Fruit fly (Drosophila melanogaster) whole organism, embryonic: ENCODE results near the gene CG3544.

Experiments
- BEAF-32 ChIP-seq: fragments of 200-800 bp; sonication (Bioruptor generic); optimal IDR thresholded peaks from 3 replicates; lab custom pipeline; 2017; ENCODE audit warnings: missing biosample characterization, missing genetic modification characterization, mild to moderate bottlenecking, moderate library complexity, missing genetic modification reagents
- Bteb2 ChIP-seq: fragments of 200-800 bp; sonication (Bioruptor generic); optimal IDR thresholded peaks from 2 replicates; lab custom pipeline; 2016; ENCODE audit warnings: missing biosample characterization, missing genetic modification characterization
- CG10366 ChIP-seq: fragments of 200-800 bp; sonication (Bioruptor generic); IDR thresholded peaks from 2 replicates; pipeline ENCODE4 v1.3.6; 2022; ENCODE audit warnings: missing biosample characterization, missing genetic modification characterization
- CG10565 ChIP-seq: fragments of 200-800 bp; sonication (Bioruptor generic); optimal IDR thresholded peaks from 3 replicates; lab custom pipeline; 2016; ENCODE audit warnings: missing biosample characterization, mild to moderate bottlenecking, missing genetic modification characterization
- CG11696 ChIP-seq: fragments of 200-800 bp; sonication (Bioruptor generic); IDR thresholded peaks from 2 replicates; pipeline ENCODE4 v1.3.6; 2022; ENCODE audit warnings: missing biosample characterization, missing genetic modification characterization
- CG12391 ChIP-seq: fragments of 200-800 bp; sonication (Bioruptor generic); optimal IDR thresholded peaks from 3 replicates; lab custom pipeline; 2018; ENCODE audit warnings: missing biosample characterization, mild to moderate bottlenecking, missing genetic modification characterization, moderate library complexity
- CG12659 ChIP-seq: fragments of 200-800 bp; sonication (Bioruptor generic); optimal IDR thresholded peaks from 3 replicates; lab custom pipeline; 2017; ENCODE audit warnings: mild to moderate bottlenecking, missing biosample characterization, missing genetic modification reagents, missing genetic modification characterization
- CG13123 ChIP-seq: fragments of 200-800 bp; sonication (Bioruptor generic); optimal IDR thresholded peaks from 2 replicates; lab custom pipeline; 2016; ENCODE audit warnings: missing biosample characterization, missing genetic modification characterization
- CG15479 ChIP-seq: fragments of 200-800 bp; sonication (Bioruptor generic); optimal IDR thresholded peaks from 3 replicates; lab custom pipeline; 2019; ENCODE audit warnings: missing biosample characterization, mild to moderate bottlenecking, missing genetic modification characterization, moderate library complexity
- CG17328 ChIP-seq: fragments of 200-800 bp; sonication (Bioruptor generic); IDR thresholded peaks from 2 replicates; pipeline ENCODE4 v1.3.6; 2022; ENCODE audit warnings: missing biosample characterization, missing genetic modification characterization
- CG18011 ChIP-seq: fragments of 200-800 bp; sonication (Bioruptor generic); optimal IDR thresholded peaks from 2 replicates; lab custom pipeline; 2017; ENCODE audit warnings: missing biosample characterization, missing genetic modification characterization, mild to moderate bottlenecking, moderate library complexity, missing genotype
- CG18262 ChIP-seq: fragments of 200-800 bp; optimal IDR thresholded peaks from 3 replicates; lab custom pipeline; 2019; ENCODE audit warnings: missing biosample characterization, mild to moderate bottlenecking, missing genetic modification characterization, moderate library complexity
- CG1832 ChIP-seq: fragments of 200-800 bp; sonication (Bioruptor generic); optimal IDR thresholded peaks from 2 replicates; lab custom pipeline; 2017; ENCODE audit warnings: missing biosample characterization, mild to moderate bottlenecking, missing genetic modification characterization, inconsistent platforms
- CG8089 ChIP-seq: fragments of 200-800 bp; sonication (Bioruptor generic); optimal IDR thresholded peaks from 3 replicates; lab custom pipeline; 2016; ENCODE audit warnings: missing biosample characterization, missing genetic modification characterization
- CG9727 ChIP-seq: fragments of 200-800 bp; sonication (Bioruptor generic); optimal IDR thresholded peaks from 3 replicates; lab custom pipeline; 2017; ENCODE audit warnings: missing biosample characterization, mild to moderate bottlenecking, missing genetic modification characterization
- Dfd ChIP-seq, 2 experiments: fragments of >200 bp; optimal IDR thresholded peaks; 2 replicates each; lab custom pipeline; 2017; ENCODE audit warnings: missing biosample characterization in 2 of 2, missing genetic modification characterization in 2 of 2
- Elba2 ChIP-seq: fragments of 200-800 bp; sonication (Bioruptor generic); optimal IDR thresholded peaks from 3 replicates; lab custom pipeline; 2016; ENCODE audit warnings: missing biosample characterization, missing genetic modification characterization
- Ets97D ChIP-seq: fragments of 200-800 bp; sonication (Bioruptor generic); optimal IDR thresholded peaks from 3 replicates; lab custom pipeline; 2016; ENCODE audit warnings: missing biosample characterization, missing genetic modification characterization
- HLH4C ChIP-seq: fragments of 200-800 bp; sonication (Bioruptor generic); IDR thresholded peaks from 3 replicates; pipeline ENCODE4 v1.3.6; 2022; ENCODE audit warnings: missing biosample characterization, missing genetic modification characterization; ENCODE audit not compliant: partially characterized antibody
- HLHmδ ChIP-seq: fragments of 200-800 bp; sonication (Bioruptor generic); optimal IDR thresholded peaks from 2 replicates; lab custom pipeline; 2018; ENCODE audit warnings: missing biosample characterization, mild to moderate bottlenecking, missing genetic modification characterization, moderate library complexity
- HmgD ChIP-seq: fragments of 200-800 bp; sonication (Bioruptor generic); optimal IDR thresholded peaks from 3 replicates; lab custom pipeline; 2016; ENCODE audit warnings: missing biosample characterization, missing genetic modification characterization
- Hmr ChIP-seq: fragments of 200-800 bp; sonication (Bioruptor generic); optimal IDR thresholded peaks from 3 replicates; lab custom pipeline; 2017; ENCODE audit warnings: mild to moderate bottlenecking, missing biosample characterization, missing genetic modification reagents, missing genetic modification characterization
- MBD-R2 ChIP-seq: fragments of 200-800 bp; sonication (Bioruptor generic); IDR thresholded peaks from 2 replicates; pipeline ENCODE4 v1.3.6; 2022; ENCODE audit warnings: missing biosample characterization, missing genetic modification characterization
- MESR4 ChIP-seq: fragments of 200-800 bp; sonication (Bioruptor generic); optimal IDR thresholded peaks from 2 replicates; lab custom pipeline; 2018; ENCODE audit warnings: missing biosample characterization, mild to moderate bottlenecking, missing genetic modification characterization, moderate library complexity
- Med ChIP-seq: fragments of 200-800 bp; sonication (Bioruptor generic); peaks from one replicate; lab custom pipeline; 2016; ENCODE audit warnings: missing biosample characterization, missing genetic modification characterization, mild to moderate bottlenecking, inconsistent platforms, moderate library complexity
- Meics ChIP-seq: fragments of 200-800 bp; sonication (Bioruptor generic); optimal IDR thresholded peaks from 2 replicates; lab custom pipeline; 2017; ENCODE audit warnings: missing biosample characterization, mild to moderate bottlenecking, missing genetic modification characterization
- Myb ChIP-seq: fragments of 200-800 bp; sonication (Bioruptor generic); optimal IDR thresholded peaks from 2 replicates; lab custom pipeline; 2016; ENCODE audit warnings: missing biosample characterization, missing genetic modification characterization
- Optix ChIP-seq: fragments of 200-800 bp; sonication (Bioruptor generic); IDR thresholded peaks from 3 replicates; pipeline ENCODE4 v1.3.6; 2022; ENCODE audit warnings: missing biosample characterization, missing genetic modification characterization
- PHDP ChIP-seq: fragments of 200-800 bp; sonication (Bioruptor generic); optimal IDR thresholded peaks from 3 replicates; lab custom pipeline; 2018; ENCODE audit warnings: missing biosample characterization, mild to moderate bottlenecking, missing genetic modification characterization, moderate library complexity
- Poxn ChIP-seq: fragments of 200-800 bp; sonication (Bioruptor generic); IDR thresholded peaks from 2 replicates; pipeline ENCODE4 v1.3.6; 2022; ENCODE audit warnings: missing biosample characterization, missing genetic modification characterization
- ab ChIP-seq: fragments of 200-800 bp; sonication (Bioruptor generic); optimal IDR thresholded peaks from 2 replicates; lab custom pipeline; 2016; ENCODE audit warnings: missing biosample characterization, missing genetic modification characterization
- ac ChIP-seq: fragments of 200-800 bp; sonication (Bioruptor generic); optimal IDR thresholded peaks from 3 replicates; lab custom pipeline; 2017; ENCODE audit warnings: missing biosample characterization, mild to moderate bottlenecking, missing genetic modification characterization
- br ChIP-seq: fragments of >200 bp; optimal IDR thresholded peaks from 2 replicates; lab custom pipeline; 2017
- dmrt99B ChIP-seq: fragments of 200-800 bp; sonication (Bioruptor generic); optimal IDR thresholded peaks from 2 replicates; lab custom pipeline; 2018; ENCODE audit warnings: missing biosample characterization, mild to moderate bottlenecking, missing genetic modification characterization, moderate library complexity
- eve ChIP-seq, 2 experiments: fragments of >200 bp; optimal IDR thresholded peaks; 2 replicates each; lab custom pipeline; 2017; ENCODE audit warnings: missing biosample characterization in 2 of 2, missing genetic modification characterization in 2 of 2
- fd96Cb ChIP-seq: fragments of 200-800 bp; sonication (Bioruptor generic); optimal IDR thresholded peaks from 2 replicates; lab custom pipeline; 2018; ENCODE audit warnings: missing biosample characterization, mild to moderate bottlenecking, missing genetic modification characterization, moderate library complexity
- gce ChIP-seq: fragments of 200-800 bp; sonication (Bioruptor generic); IDR thresholded peaks from 3 replicates; pipeline ENCODE4 v1.3.6; 2022; ENCODE audit warnings: missing biosample characterization, missing genetic modification characterization
- gsb-n ChIP-seq: fragments of 200-800 bp; sonication (Bioruptor generic); optimal IDR thresholded peaks from 3 replicates; lab custom pipeline; 2018; ENCODE audit warnings: missing biosample characterization, mild to moderate bottlenecking, missing genetic modification characterization
- gt ChIP-seq: fragments of 200-800 bp; sonication (Bioruptor generic); IDR thresholded peaks from 2 replicates; pipeline ENCODE4 v1.3.6; 2022; ENCODE audit warnings: missing biosample characterization, missing genetic modification characterization
- hkb ChIP-seq, 2 experiments: fragments of 200-800 bp in 1 of 2; fragments of >200 bp in 1 of 2; sonication (Bioruptor generic) in 1 of 2; IDR thresholded peaks in 1 of 2; optimal IDR thresholded peaks in 1 of 2; 2 replicates each; pipeline versions ENCODE4 v1.3.6 to Lab custom; 2017 to 2022; ENCODE audit warnings: missing biosample characterization in 1 of 2, missing genetic modification characterization in 1 of 2
- jing ChIP-seq: fragments of 200-800 bp; sonication (Bioruptor generic); optimal IDR thresholded peaks from 2 replicates; lab custom pipeline; 2018; ENCODE audit warnings: missing biosample characterization, mild to moderate bottlenecking, missing genetic modification characterization
- kni ChIP-seq: fragments of 200-800 bp; sonication (Bioruptor generic); optimal IDR thresholded peaks from 3 replicates; lab custom pipeline; 2017; ENCODE audit warnings: mild to moderate bottlenecking, missing biosample characterization, missing genetic modification reagents, missing genetic modification characterization
- lov ChIP-seq, 2 experiments: fragments of 200-800 bp in 1 of 2; fragments of >200 bp in 1 of 2; sonication (Bioruptor generic) in 1 of 2; IDR thresholded peaks in 1 of 2; optimal IDR thresholded peaks in 1 of 2; 2 replicates in 1 of 2; 3 replicates in 1 of 2; pipeline versions ENCODE4 v1.3.6 to Lab custom; 2017 to 2022; ENCODE audit warnings: missing biosample characterization in 1 of 2, missing genetic modification characterization in 1 of 2
- odd ChIP-seq: fragments of 200-800 bp; sonication (Bioruptor generic); optimal IDR thresholded peaks from 2 replicates; lab custom pipeline; 2017; ENCODE audit warnings: missing biosample characterization, mild to moderate bottlenecking, missing genetic modification characterization
- pfk ChIP-seq: fragments of 200-800 bp; sonication (Bioruptor generic); optimal IDR thresholded peaks from 2 replicates; lab custom pipeline; 2018; ENCODE audit warnings: missing biosample characterization, mild to moderate bottlenecking, missing genetic modification characterization, moderate library complexity
- pho ChIP-seq: fragments of 200-800 bp; sonication (Bioruptor generic); optimal IDR thresholded peaks from 2 replicates; lab custom pipeline; 2016; ENCODE audit warnings: missing biosample characterization, missing genetic modification characterization
- psq ChIP-seq: fragments of 200-800 bp; sonication (Bioruptor generic); optimal IDR thresholded peaks from 2 replicates; lab custom pipeline; 2017; ENCODE audit warnings: missing biosample characterization, missing genetic modification characterization
- ttk ChIP-seq: fragments of 200-800 bp; sonication (Bioruptor generic); IDR thresholded peaks from 2 replicates; pipeline ENCODE4 v2.1.2; 2022; ENCODE audit warnings: missing biosample characterization, missing genetic modification characterization

Gene CG3544

dm6 chr2L:827516-828362 lies 43.6 kb downstream of the CG3544 start (continued):
- no peak for TF ChIP-seq HLHmδ
- TF ChIP-seq MBD-R2 (GFP tag; lab: Robert Waterston, UW) = no peak
- no peak for TF ChIP-seq Dfd (GFP tag; optimal IDR thresholded peaks at IDR 0.05; lab: Kevin White, UChicago)
- no peak for TF ChIP-seq Meics (GFP tag; lab: Kevin White, UChicago)
- TF ChIP-seq lov (optimal IDR thresholded peaks at IDR 0.05; lab: Kevin White, UChicago) = no peak
- 0 out of 3 replicates have a peak, but pooled peaks have one; percentile 17 for TF ChIP-seq lov (GFP tag; IDR thresholded peaks at IDR 0.05; lab: Robert Waterston, UW)
- TF ChIP-seq gce = no peak
- TF ChIP-seq HLH4C (GFP tag; lab: Robert Waterston, UW) = no peak
- no peak for TF ChIP-seq ac (GFP tag; lab: Kevin White, UChicago)
- no peak for TF ChIP-seq Myb (GFP tag; lab: Kevin White, UChicago)
- TF ChIP-seq CG12391 (tag; lab: Kevin White, UChicago) = peak; percentile 74
- peak; percentile 71 for TF ChIP-seq PHDP (tag; lab: Kevin White, UChicago)
- TF ChIP-seq CG1832 (GFP tag; lab: Kevin White, UChicago) = no peak
- no peak for TF ChIP-seq eve (GFP tag; optimal IDR thresholded peaks at IDR 0.05; lab: Kevin White, UChicago)
- no peak for TF ChIP-seq ttk
- TF ChIP-seq CG10565 (GFP tag; lab: Kevin White, UChicago) = no peak
- TF ChIP-seq Poxn (GFP tag; lab: Robert Waterston, UW) = no peak
- peak; percentile 74 for TF ChIP-seq Med
- TF ChIP-seq CG15479 (GFP tag; lab: Kevin White, UChicago) = peak; percentile 42
- TF ChIP-seq CG10366 (GFP tag; lab: Robert Waterston, UW) = no peak; the same call in 1 of the 2 replicates
- no peak for TF ChIP-seq psq (GFP tag; lab: Kevin White, UChicago)
- TF ChIP-seq CG13123 (GFP tag; lab: Kevin White, UChicago) = no peak
- no peak for TF ChIP-seq BEAF-32
- TF ChIP-seq CG17328 (GFP tag; lab: Robert Waterston, UW) = peak; percentile 61
- no peak for TF ChIP-seq CG11696 (GFP tag; lab: Robert Waterston, UW)
- no peak for TF ChIP-seq HmgD (GFP tag; lab: Kevin White, UChicago)
- no peak for TF ChIP-seq pho
- TF ChIP-seq CG18262 (tag; lab: Kevin White, UChicago) = peak; percentile 66
- TF ChIP-seq CG9727 (GFP tag; lab: Kevin White, UChicago) = peak; percentile 11
- no peak for TF ChIP-seq pfk (GFP tag; lab: Kevin White, UChicago)
- TF ChIP-seq odd (GFP tag; lab: Kevin White, UChicago) = peak; percentile 29
- TF ChIP-seq Hmr = no peak
- TF ChIP-seq CG12659 (GFP tag; lab: Kevin White, UChicago) = peak; percentile 17
- TF ChIP-seq CG8089 (GFP tag; lab: Kevin White, UChicago) = peak; percentile 33
- TF ChIP-seq Optix (GFP tag; lab: Robert Waterston, UW) = no peak
- TF ChIP-seq CG18011 (GFP tag; lab: Kevin White, UChicago) = no peak
- no peak for TF ChIP-seq gt (GFP tag; lab: Robert Waterston, UW)
- TF ChIP-seq Elba2 = no peak
- no peak for TF ChIP-seq hkb (optimal IDR thresholded peaks at IDR 0.05; lab: Kevin White, UChicago)
- TF ChIP-seq hkb (GFP tag; IDR thresholded peaks at IDR 0.05; lab: Robert Waterston, UW) = peak; percentile 50; the same call in 1 of the 2 replicates
- no peak for TF ChIP-seq jing (GFP tag; lab: Kevin White, UChicago)
- TF ChIP-seq MESR4 (GFP tag; lab: Kevin White, UChicago) = no peak
- no peak for TF ChIP-seq br (lab: Kevin White, UChicago)
- TF ChIP-seq dmrt99B (tag; lab: Kevin White, UChicago) = peak; percentile 70
- no peak for TF ChIP-seq Bteb2 (GFP tag; lab: Kevin White, UChicago)
- peak; percentile 39 for TF ChIP-seq fd96Cb (tag; lab: Kevin White, UChicago)
- no peak for TF ChIP-seq ab
- peak; percentile 65 for TF ChIP-seq gsb-n (tag; lab: Kevin White, UChicago)
- peak; percentile 15 for TF ChIP-seq kni (GFP tag; lab: Kevin White, UChicago)
- TF ChIP-seq Ets97D (GFP tag; lab: Kevin White, UChicago) = no peak
